Worm (Caenorhabditis elegans): ENCODE measurements around the gene F18H3.1.

F18H3.1 gene

DNA sequence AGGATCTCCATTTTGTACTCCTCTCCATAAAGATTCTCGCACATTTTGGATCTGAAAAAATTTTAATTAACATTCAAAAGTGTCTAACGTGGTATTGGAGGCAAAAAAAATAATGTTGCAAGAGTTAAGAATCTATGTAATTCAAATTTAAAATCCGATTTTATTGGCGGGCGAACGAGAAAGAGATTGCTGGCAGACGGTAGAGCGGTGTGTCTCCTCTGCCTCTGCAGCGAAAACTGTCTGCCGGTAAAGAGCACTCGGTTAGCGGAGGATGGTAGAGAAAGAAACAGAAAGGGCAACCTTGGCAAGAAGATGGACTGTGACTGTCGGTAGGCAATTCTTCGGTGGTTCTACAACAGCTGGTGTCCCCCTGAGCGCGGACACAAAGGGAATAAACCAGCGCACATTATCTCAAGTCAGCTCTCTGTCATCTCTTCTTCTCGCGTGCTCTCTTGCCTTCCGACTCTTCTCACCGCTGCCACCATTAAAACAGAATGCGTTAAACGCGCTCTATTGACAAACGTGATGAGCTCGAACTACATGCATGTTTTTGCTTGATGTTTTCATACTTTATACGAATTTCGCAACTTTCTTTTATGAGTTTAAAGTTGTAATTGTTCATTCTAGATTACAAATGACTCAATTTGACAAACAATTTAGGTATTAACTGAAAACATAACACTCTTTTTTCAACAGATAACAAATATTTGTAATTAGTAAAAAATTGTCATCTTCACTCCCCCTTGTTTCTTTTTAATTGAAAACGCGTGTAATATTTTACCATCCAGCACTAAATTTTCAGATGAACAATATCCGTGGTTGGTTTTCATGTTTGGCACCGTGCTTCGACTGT lies at the start of gene F18H3.1, which contains the start of gene cdk-4:
F18H3.1 (plus strand) TSS at position 803 of the 853 bp plus-strand sequence.
cdk-4 (minus strand) TSS at position 51 of the 853 bp plus-strand sequence.
- no peak for TF ChIP-seq ceh-28 (tag; optimal IDR thresholded peaks at IDR 0.05)
- TF ChIP-seq egl-27 (tag; optimal IDR thresholded peaks at IDR 0.05): no peak
- TF ChIP-seq skn-1 (tag; optimal IDR thresholded peaks at IDR 0.05): peak; percentile 32
- TF ChIP-seq ceh-82 (tag; optimal IDR thresholded peaks at IDR 0.05): no peak
- no peak for TF ChIP-seq elt-3 (tag; optimal IDR thresholded peaks at IDR 0.05)
- TF ChIP-seq snpc-4 (tag; optimal IDR thresholded peaks at IDR 0.05): no peak
- TF ChIP-seq fkh-10 (GFP tag; optimal IDR thresholded peaks at IDR 0.05): no peak
- no peak for TF ChIP-seq mml-1 (tag; optimal IDR thresholded peaks at IDR 0.05)
- peak; percentile 85 for TF ChIP-seq lin-39 (tag; optimal IDR thresholded peaks at IDR 0.05)
- no peak for TF ChIP-seq R02D3.7 (tag; optimal IDR thresholded peaks at IDR 0.05)
- no peak for TF ChIP-seq nhr-76 (tag; optimal IDR thresholded peaks at IDR 0.05)
- no peak for TF ChIP-seq pqm-1 (tag; optimal IDR thresholded peaks at IDR 0.05)
- no peak for TF ChIP-seq unc-39 (tag; optimal IDR thresholded peaks at IDR 0.05)
- TF ChIP-seq nhr-28 (tag; optimal IDR thresholded peaks at IDR 0.05): no peak
- TF ChIP-seq tbx-2 (tag; optimal IDR thresholded peaks at IDR 0.05): no peak
- peak; percentile 64 for TF ChIP-seq lin-15B (tag; optimal IDR thresholded peaks at IDR 0.05)
- no peak for TF ChIP-seq fos-1 (tag; optimal IDR thresholded peaks at IDR 0.05)
- TF ChIP-seq nhr-23 (tag; optimal IDR thresholded peaks at IDR 0.05): no peak
- no peak for TF ChIP-seq fkh-2 (tag; optimal IDR thresholded peaks at IDR 0.05)
- peak; percentile 14 for TF ChIP-seq pha-4 (tag; optimal IDR thresholded peaks at IDR 0.05)
- TF ChIP-seq elt-2 (tag; optimal IDR thresholded peaks at IDR 0.05): peak; percentile 40
- no peak for TF ChIP-seq lsy-12 (tag; optimal IDR thresholded peaks at IDR 0.05)
- TF ChIP-seq ztf-4 (tag; optimal IDR thresholded peaks at IDR 0.05): no peak
- peak; percentile 20 for TF ChIP-seq elt-1 (tag; optimal IDR thresholded peaks at IDR 0.05)
- no peak for TF ChIP-seq daf-12 (tag; optimal IDR thresholded peaks at IDR 0.05)
- TF ChIP-seq egl-5 (tag; optimal IDR thresholded peaks at IDR 0.05): no peak
- peak; percentile 52 for TF ChIP-seq nfya-1 (tag; optimal IDR thresholded peaks at IDR 0.05; ENCODE audit: insufficient read depth)
- no peak for TF ChIP-seq zag-1 (tag; optimal IDR thresholded peaks at IDR 0.05)
- no peak for TF ChIP-seq ztf-11 (tag; optimal IDR thresholded peaks at IDR 0.05)
- TF ChIP-seq nhr-67 (tag; optimal IDR thresholded peaks at IDR 0.05): no peak
- peak; percentile 72 for TF ChIP-seq nhr-25 (tag; optimal IDR thresholded peaks at IDR 0.05)

DNA sequence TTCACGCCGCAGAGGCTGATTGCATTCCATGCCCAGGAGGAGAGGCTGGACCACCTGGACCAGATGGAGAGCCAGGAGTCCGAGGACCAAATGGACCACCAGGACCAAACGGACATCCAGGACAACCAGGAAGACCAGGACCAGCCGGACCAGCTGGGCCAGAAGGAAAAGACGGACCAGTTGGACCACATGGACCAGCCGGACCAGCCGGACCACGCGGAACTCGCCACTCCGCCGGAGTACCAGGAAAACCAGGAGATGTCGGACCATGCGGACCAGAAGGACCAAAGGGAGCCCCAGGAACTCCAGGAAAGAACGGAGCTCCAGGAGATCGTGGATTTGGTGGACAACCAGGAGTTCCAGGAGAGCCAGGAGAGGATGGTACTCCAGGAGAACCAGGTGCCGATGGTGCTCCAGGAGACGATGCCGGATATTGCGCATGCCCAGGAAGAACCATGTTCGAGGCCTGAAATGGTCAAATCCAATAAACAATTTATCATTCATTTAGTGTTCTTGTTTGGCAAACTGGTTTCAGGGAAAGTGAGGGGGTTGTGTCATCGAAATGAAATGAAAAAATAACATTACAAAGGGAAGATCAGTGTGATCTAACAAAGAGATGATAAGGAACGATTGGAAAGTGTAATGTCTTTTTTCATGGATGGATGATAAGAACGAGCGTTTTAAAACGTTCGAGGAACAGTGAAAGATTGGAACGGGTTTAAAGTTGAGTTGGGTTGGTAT lies 49.4 kb upstream of the F18H3.1 start:
- TF ChIP-seq lsy-12 (tag; optimal IDR thresholded peaks at IDR 0.05) (no peak), ZK546.5 (tag; optimal IDR thresholded peaks at IDR 0.05) (no peak), pqm-1 (tag; optimal IDR thresholded peaks at IDR 0.05) (peak; percentile 4), nhr-23 (tag; optimal IDR thresholded peaks at IDR 0.05) (no peak), unc-62 (GFP tag; optimal IDR thresholded peaks at IDR 0.05) (no peak), nhr-25 (tag; optimal IDR thresholded peaks at IDR 0.05) (no peak), sea-2 (GFP tag; optimal IDR thresholded peaks at IDR 0.05) (no peak), elt-3 (tag; optimal IDR thresholded peaks at IDR 0.05) (peak in 1 of 3 experiments; percentile 58), elt-2 (tag; optimal IDR thresholded peaks at IDR 0.05) (peak; percentile 25), lin-15B (tag; optimal IDR thresholded peaks at IDR 0.05) (no peak)

DNA sequence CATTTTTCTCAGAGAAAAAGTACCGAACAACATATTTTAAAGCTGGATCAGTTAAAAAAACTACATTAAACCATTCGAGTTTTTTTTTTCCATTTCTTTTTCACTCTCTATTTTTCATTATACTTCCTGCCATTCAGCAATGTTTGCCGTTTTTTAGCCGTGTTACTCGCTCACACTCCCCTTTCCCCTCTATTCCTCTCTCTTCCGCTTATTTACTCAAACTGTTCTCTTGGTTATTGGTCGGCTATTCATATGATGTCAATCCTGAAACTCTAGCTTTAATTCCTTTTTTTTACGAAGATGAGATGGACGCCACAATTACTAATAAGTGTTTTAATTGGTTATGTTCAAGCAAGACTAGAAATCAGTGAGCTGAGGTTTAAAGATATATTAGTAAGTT lies 47.6 kb upstream of the F18H3.1 start, which contains the start of gene tre-4:
tre-4 (plus strand) TSS at position 301 of the 400 bp plus-strand sequence.
- TF ChIP-seq jun-1 (tag; optimal IDR thresholded peaks at IDR 0.05) (no peak), egl-5 (tag; optimal IDR thresholded peaks at IDR 0.05) (no peak), elt-2 (tag; optimal IDR thresholded peaks at IDR 0.05) (no peak), pha-4 (tag; optimal IDR thresholded peaks at IDR 0.05) (peak; percentile 61), fkh-10 (GFP tag; optimal IDR thresholded peaks at IDR 0.05) (no peak)
